Worm (Caenorhabditis elegans): Measurements from ENCODE around the gene C05D12.4.

- no peak for TF ChIP-seq mep-1 (tag; optimal IDR thresholded peaks at IDR 0.05)
- no peak for TF ChIP-seq rbr-2 (tag; optimal IDR thresholded peaks at IDR 0.05)
- TF ChIP-seq pqm-1 (tag; optimal IDR thresholded peaks at IDR 0.05) = no peak
- no peak for TF ChIP-seq unc-39 (tag; optimal IDR thresholded peaks at IDR 0.05)
- no peak for TF ChIP-seq nhr-11 (tag; optimal IDR thresholded peaks at IDR 0.05)
- TF ChIP-seq unc-62 (GFP tag; optimal IDR thresholded peaks at IDR 0.05 in 1 of 2) = peak in 1 of 2 experiments; percentile 91
- TF ChIP-seq unc-62 (tag; optimal IDR thresholded peaks at IDR 0.05) = no peak
- no peak for TF ChIP-seq lin-13 (GFP tag; optimal IDR thresholded peaks at IDR 0.05)
- no peak for TF ChIP-seq ztf-7 (tag; optimal IDR thresholded peaks at IDR 0.05)
- TF ChIP-seq jun-1 (tag; optimal IDR thresholded peaks at IDR 0.05) = no peak
- TF ChIP-seq fos-1 (tag; optimal IDR thresholded peaks at IDR 0.05) = no peak
Observed at ce11 chrII:11383058-11383457, 48.6 kb upstream of the C05D12.4 start, which contains the start of the genes C33B4.5 and C33B4.4.

Data from whole organism, L4 larva.